Fruit fly (Drosophila melanogaster) whole organism, embryonic: ENCODE data around the gene holn1.

Source experiments
- ATbp ChIP-seq: fragments of 200-800 bp; sonication (Bioruptor generic); optimal IDR thresholded peaks from 2 replicates; lab custom pipeline; 2017; ENCODE audit warnings: missing biosample characterization, mild to moderate bottlenecking, missing genetic modification characterization, missing genetic modification reagents
- Atf3 ChIP-seq: fragments of 200-800 bp; sonication (Bioruptor generic); optimal IDR thresholded peaks from 3 replicates; lab custom pipeline; 2016; ENCODE audit warnings: missing biosample characterization, missing genetic modification characterization
- Bgb ChIP-seq: fragments of 200-800 bp; sonication (Bioruptor generic); IDR thresholded peaks from 2 replicates; pipeline ENCODE4 v1.3.6; 2022; ENCODE audit warnings: missing biosample characterization, missing genetic modification characterization; ENCODE audit not compliant: partially characterized antibody
- CG10267 ChIP-seq: fragments of 200-800 bp; sonication (Bioruptor generic); optimal IDR thresholded peaks from 2 replicates; lab custom pipeline; 2018; ENCODE audit warnings: missing biosample characterization, mild to moderate bottlenecking, missing genetic modification characterization, moderate library complexity
- CG10321 ChIP-seq: fragments of 200-800 bp; sonication (Bioruptor generic); IDR thresholded peaks from 2 replicates; pipeline ENCODE4 v1.3.6; 2022; ENCODE audit warnings: missing biosample characterization, missing genetic modification characterization
- CG12659 ChIP-seq: fragments of 200-800 bp; sonication (Bioruptor generic); optimal IDR thresholded peaks from 3 replicates; lab custom pipeline; 2017; ENCODE audit warnings: mild to moderate bottlenecking, missing biosample characterization, missing genetic modification reagents, missing genetic modification characterization
- CG12942 ChIP-seq: fragments of 200-800 bp; sonication (Bioruptor generic); optimal IDR thresholded peaks from 3 replicates; lab custom pipeline; 2016; ENCODE audit warnings: missing biosample characterization, missing genetic modification characterization
- CG13624 ChIP-seq: fragments of 200-800 bp; sonication (Bioruptor generic); optimal IDR thresholded peaks from 2 replicates; lab custom pipeline; 2016; ENCODE audit warnings: missing biosample characterization, missing genetic modification characterization
- CG15479 ChIP-seq: fragments of 200-800 bp; sonication (Bioruptor generic); optimal IDR thresholded peaks from 3 replicates; lab custom pipeline; 2019; ENCODE audit warnings: missing biosample characterization, mild to moderate bottlenecking, missing genetic modification characterization, moderate library complexity
- CG16813 ChIP-seq: fragments of 200-800 bp; sonication (Bioruptor generic); IDR thresholded peaks from 3 replicates; pipeline ENCODE4 v1.3.6; 2022; ENCODE audit warnings: missing biosample characterization, missing genetic modification characterization; ENCODE audit not compliant: partially characterized antibody
- CG17612 ChIP-seq: fragments of 200-800 bp; sonication (Bioruptor generic); IDR thresholded peaks from 2 replicates; pipeline ENCODE4 v1.3.6; 2022; ENCODE audit warnings: missing biosample characterization, missing genetic modification characterization
- CG30403 ChIP-seq: fragments of 200-800 bp; sonication (Bioruptor generic); optimal IDR thresholded peaks from 3 replicates; lab custom pipeline; 2016; ENCODE audit warnings: missing biosample characterization, missing genetic modification characterization
- CG32532 ChIP-seq: fragments of 200-800 bp; sonication (Bioruptor generic); IDR thresholded peaks from 2 replicates; pipeline ENCODE4 v1.3.6; 2022; ENCODE audit warnings: missing biosample characterization, missing genetic modification characterization
- CG34224 ChIP-seq: fragments of 200-800 bp; sonication (Bioruptor generic); IDR thresholded peaks from 3 replicates; pipeline ENCODE4 v1.3.6; 2022; ENCODE audit warnings: missing biosample characterization, missing genetic modification characterization; ENCODE audit not compliant: partially characterized antibody
- CG5245 ChIP-seq: fragments of 200-800 bp; sonication (Bioruptor generic); optimal IDR thresholded peaks from 3 replicates; lab custom pipeline; 2016; ENCODE audit warnings: missing biosample characterization, missing genetic modification characterization
- CG6254 ChIP-seq: fragments of 200-800 bp; sonication (Bioruptor generic); optimal IDR thresholded peaks from 3 replicates; lab custom pipeline; 2017; ENCODE audit warnings: mild to moderate bottlenecking, missing biosample characterization, missing genetic modification reagents, missing genetic modification characterization
- CG7745 ChIP-seq: fragments of 200-800 bp; sonication (Bioruptor generic); optimal IDR thresholded peaks from 2 replicates; lab custom pipeline; 2018; ENCODE audit warnings: missing biosample characterization, mild to moderate bottlenecking, missing genetic modification characterization, moderate library complexity
- CG8388 ChIP-seq: fragments of 200-800 bp; sonication (Bioruptor generic); optimal IDR thresholded peaks from 2 replicates; lab custom pipeline; 2019; ENCODE audit warnings: missing biosample characterization, mild to moderate bottlenecking, missing genetic modification characterization, moderate library complexity
- CG9797 ChIP-seq: fragments of 200-800 bp; sonication (Bioruptor generic); optimal IDR thresholded peaks from 3 replicates; lab custom pipeline; 2018; ENCODE audit warnings: missing biosample characterization, mild to moderate bottlenecking, missing genetic modification characterization
- CG9932 ChIP-seq: fragments of 200-800 bp; sonication (Bioruptor generic); IDR thresholded peaks from 2 replicates; pipeline ENCODE4 v1.3.6; 2022; ENCODE audit warnings: missing biosample characterization, missing genetic modification characterization
- CoRest ChIP-seq: fragments of 200-800 bp; sonication (Bioruptor generic); optimal IDR thresholded peaks from 3 replicates; lab custom pipeline; 2018; ENCODE audit warnings: missing biosample characterization, mild to moderate bottlenecking, missing genetic modification characterization, moderate library complexity
- D ChIP-seq, 2 experiments: fragments of 200-800 bp in 1 of 2; fragments of >200 bp in 1 of 2; sonication (Bioruptor generic) in 1 of 2; optimal IDR thresholded peaks; 2 replicates in 1 of 2; 3 replicates in 1 of 2; lab custom pipeline; 2017; ENCODE audit warnings: mild to moderate bottlenecking in 1 of 2, missing biosample characterization in 1 of 2, missing genetic modification characterization in 1 of 2, missing genetic modification reagents in 1 of 2
- Dfd ChIP-seq, 2 experiments: fragments of >200 bp; optimal IDR thresholded peaks; 2 replicates each; lab custom pipeline; 2017; ENCODE audit warnings: missing biosample characterization in 2 of 2, missing genetic modification characterization in 2 of 2
- Doc2 ChIP-seq: fragments of 200-800 bp; sonication (Bioruptor generic); IDR thresholded peaks from 2 replicates; pipeline ENCODE4 v1.3.6; 2022; ENCODE audit warnings: missing biosample characterization, missing genetic modification characterization
- Ets97D ChIP-seq: fragments of 200-800 bp; sonication (Bioruptor generic); optimal IDR thresholded peaks from 3 replicates; lab custom pipeline; 2016; ENCODE audit warnings: missing biosample characterization, missing genetic modification characterization
- MBD-R2 ChIP-seq: fragments of 200-800 bp; sonication (Bioruptor generic); IDR thresholded peaks from 2 replicates; pipeline ENCODE4 v1.3.6; 2022; ENCODE audit warnings: missing biosample characterization, missing genetic modification characterization
- MESR4 ChIP-seq: fragments of 200-800 bp; sonication (Bioruptor generic); optimal IDR thresholded peaks from 2 replicates; lab custom pipeline; 2018; ENCODE audit warnings: missing biosample characterization, mild to moderate bottlenecking, missing genetic modification characterization, moderate library complexity
- Meics ChIP-seq: fragments of 200-800 bp; sonication (Bioruptor generic); optimal IDR thresholded peaks from 2 replicates; lab custom pipeline; 2017; ENCODE audit warnings: missing biosample characterization, mild to moderate bottlenecking, missing genetic modification characterization
- Myb ChIP-seq: fragments of 200-800 bp; sonication (Bioruptor generic); optimal IDR thresholded peaks from 2 replicates; lab custom pipeline; 2016; ENCODE audit warnings: missing biosample characterization, missing genetic modification characterization
- Opbp ChIP-seq: fragments of 200-800 bp; sonication (Bioruptor generic); IDR thresholded peaks from 3 replicates; pipeline ENCODE4 v1.3.6; 2022; ENCODE audit warnings: missing biosample characterization, missing genetic modification characterization; ENCODE audit not compliant: partially characterized antibody
- Scr ChIP-seq: fragments of 200-800 bp; sonication (Bioruptor generic); IDR thresholded peaks from 2 replicates; pipeline ENCODE4 v1.3.6; 2022; ENCODE audit warnings: missing biosample characterization, missing genetic modification characterization; ENCODE audit not compliant: partially characterized antibody
- Side ChIP-seq: fragments of 200-800 bp; sonication (Bioruptor generic); optimal IDR thresholded peaks from 2 replicates; lab custom pipeline; 2016; ENCODE audit warnings: missing biosample characterization, missing genetic modification characterization
- Sox100B ChIP-seq: fragments of 200-800 bp; sonication (Bioruptor generic); optimal IDR thresholded peaks from 3 replicates; lab custom pipeline; 2018; ENCODE audit warnings: missing biosample characterization, mild to moderate bottlenecking, missing genetic modification characterization
- ara ChIP-seq: fragments of 200-800 bp; sonication (Bioruptor generic); IDR thresholded peaks from 2 replicates; pipeline ENCODE4 v1.3.6; 2022; ENCODE audit warnings: missing biosample characterization, missing genetic modification characterization
- az2 ChIP-seq: fragments of 200-800 bp; sonication (Bioruptor generic); optimal IDR thresholded peaks from 3 replicates; lab custom pipeline; 2016; ENCODE audit warnings: missing biosample characterization, missing genetic modification characterization
- bowl ChIP-seq: fragments of 200-800 bp; sonication (Bioruptor generic); IDR thresholded peaks from 2 replicates; pipeline ENCODE4 v1.3.6; 2022; ENCODE audit warnings: missing biosample characterization, missing genetic modification characterization
- chinmo ChIP-seq: fragments of 200-800 bp; sonication (Bioruptor generic); IDR thresholded peaks from 4 replicates; pipeline ENCODE4 v1.3.6; 2022; ENCODE audit warnings: missing biosample characterization, missing genetic modification characterization; ENCODE audit not compliant: partially characterized antibody
- crp ChIP-seq, 2 experiments: fragments of 200-800 bp; sonication (Bioruptor generic); optimal IDR thresholded peaks; 2 replicates in 1 of 2; 3 replicates in 1 of 2; lab custom pipeline; 2017; ENCODE audit warnings: missing biosample characterization in 2 of 2, missing genetic modification characterization in 2 of 2, mild to moderate bottlenecking in 1 of 2, moderate library complexity in 1 of 2
- dpn ChIP-seq, 2 experiments: fragments of 200-800 bp; sonication (Bioruptor generic); optimal IDR thresholded peaks; 3 replicates each; lab custom pipeline; 2016; ENCODE audit warnings: missing biosample characterization in 2 of 2, missing genetic modification characterization in 2 of 2
- eyg ChIP-seq: fragments of 200-800 bp; sonication (Bioruptor generic); optimal IDR thresholded peaks from 3 replicates; lab custom pipeline; 2016; ENCODE audit warnings: missing biosample characterization, missing genetic modification characterization
- fd96Cb ChIP-seq: fragments of 200-800 bp; sonication (Bioruptor generic); optimal IDR thresholded peaks from 2 replicates; lab custom pipeline; 2018; ENCODE audit warnings: missing biosample characterization, mild to moderate bottlenecking, missing genetic modification characterization, moderate library complexity
- gce ChIP-seq: fragments of 200-800 bp; sonication (Bioruptor generic); IDR thresholded peaks from 3 replicates; pipeline ENCODE4 v1.3.6; 2022; ENCODE audit warnings: missing biosample characterization, missing genetic modification characterization
- kni ChIP-seq: fragments of 200-800 bp; sonication (Bioruptor generic); optimal IDR thresholded peaks from 3 replicates; lab custom pipeline; 2017; ENCODE audit warnings: mild to moderate bottlenecking, missing biosample characterization, missing genetic modification reagents, missing genetic modification characterization
- lilli ChIP-seq: fragments of 200-800 bp; sonication (Bioruptor generic); optimal IDR thresholded peaks from 3 replicates; lab custom pipeline; 2016; ENCODE audit warnings: missing biosample characterization, missing genetic modification characterization
- lov ChIP-seq, 2 experiments: fragments of 200-800 bp in 1 of 2; fragments of >200 bp in 1 of 2; sonication (Bioruptor generic) in 1 of 2; IDR thresholded peaks in 1 of 2; optimal IDR thresholded peaks in 1 of 2; 2 replicates in 1 of 2; 3 replicates in 1 of 2; pipeline versions ENCODE4 v1.3.6 to Lab custom; 2017 to 2022; ENCODE audit warnings: missing biosample characterization in 1 of 2, missing genetic modification characterization in 1 of 2
- repo ChIP-seq: fragments of 200-800 bp; sonication (Bioruptor generic); optimal IDR thresholded peaks from 2 replicates; lab custom pipeline; 2016; ENCODE audit warnings: missing biosample characterization, missing genetic modification characterization
- shn ChIP-seq: fragments of 200-800 bp; sonication (Bioruptor generic); optimal IDR thresholded peaks from 3 replicates; lab custom pipeline; 2016; ENCODE audit warnings: missing biosample characterization, missing genetic modification characterization
- tna ChIP-seq: fragments of 200-800 bp; sonication (Bioruptor generic); IDR thresholded peaks from 2 replicates; pipeline ENCODE4 v1.3.6; 2022; ENCODE audit warnings: missing biosample characterization, missing genetic modification characterization; ENCODE audit not compliant: partially characterized antibody
- wek ChIP-seq: fragments of 200-800 bp; sonication (Bioruptor generic); optimal IDR thresholded peaks from 3 replicates; lab custom pipeline; 2018; ENCODE audit warnings: missing biosample characterization, mild to moderate bottlenecking, missing genetic modification characterization, moderate library complexity

holn1 gene

DNA sequence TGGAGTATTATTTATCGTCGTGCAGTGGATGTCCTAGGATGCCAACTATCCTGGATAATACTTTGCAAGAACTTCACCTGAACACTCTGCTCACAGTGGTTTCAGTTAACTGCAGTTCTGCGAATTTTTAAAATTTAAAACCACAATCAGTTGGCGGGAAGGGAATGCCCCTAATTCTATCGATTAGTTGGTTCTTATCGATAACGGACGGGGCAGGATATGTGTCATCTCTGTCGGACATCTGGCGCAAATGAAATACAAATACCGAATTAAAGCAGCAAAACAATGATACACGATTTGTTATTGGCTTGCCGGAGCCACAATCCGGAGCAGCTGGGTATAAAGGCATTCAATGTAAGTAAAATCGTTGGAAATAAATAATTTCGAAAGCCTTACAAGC is 47.3 kb downstream of the holn1 start, which contains the start of gene Grip75:
TSS of gene Grip75 (plus strand) at position 223 of the 400 bp plus-strand sequence.
- TF ChIP-seq CoRest (no peak), Myb (peak; percentile 49), gce (GFP tag; lab: Robert Waterston, UW) (no peak), CG13624 (GFP tag; lab: Kevin White, UChicago) (no peak), CG15479 (peak; percentile 56), chinmo (no peak), Sox100B (GFP tag; lab: Kevin White, UChicago) (no peak), ATbp (no peak), Opbp (GFP tag; lab: Robert Waterston, UW) (peak; percentile 57; the same call in 2 of the 3 replicates), kni (GFP tag; lab: Kevin White, UChicago) (no peak), CG32532 (GFP tag; lab: Robert Waterston, UW) (no peak), CG30403 (GFP tag; lab: Kevin White, UChicago) (no peak), Dfd (GFP tag; optimal IDR thresholded peaks at IDR 0.05; lab: Kevin White, UChicago) (no peak), MESR4 (GFP tag; lab: Kevin White, UChicago) (peak; percentile 27), CG9797 (GFP tag; lab: Kevin White, UChicago) (no peak), lilli (GFP tag; lab: Kevin White, UChicago) (no peak), MBD-R2 (GFP tag; lab: Robert Waterston, UW) (peak; percentile 59), shn (GFP tag; lab: Kevin White, UChicago) (no peak), Side (GFP tag; lab: Kevin White, UChicago) (no peak), Ets97D (GFP tag; lab: Kevin White, UChicago) (no peak), CG8388 (GFP tag; lab: Kevin White, UChicago) (no peak), CG16813 (GFP tag; lab: Robert Waterston, UW) (peak; percentile 56; the same call in 2 of the 3 replicates), CG5245 (no peak), CG17612 (GFP tag; lab: Robert Waterston, UW) (no peak), Bgb (GFP tag; lab: Robert Waterston, UW) (peak; percentile 61), CG10321 (GFP tag; lab: Robert Waterston, UW) (no peak), bowl (no peak), Meics (GFP tag; lab: Kevin White, UChicago) (no peak), crp (GFP tag; optimal IDR thresholded peaks at IDR 0.05; lab: Kevin White, UChicago) (peak in 1 of 2 experiments; percentile 51), CG6254 (GFP tag; lab: Kevin White, UChicago) (no peak), CG9932 (GFP tag; lab: Robert Waterston, UW) (no peak), ara (GFP tag; lab: Robert Waterston, UW) (no peak), CG34224 (GFP tag; lab: Robert Waterston, UW) (peak; percentile 66), tna (no peak), wek (peak; percentile 99), CG12942 (GFP tag; lab: Kevin White, UChicago) (no peak), Doc2 (GFP tag; lab: Robert Waterston, UW) (no peak), repo (GFP tag; lab: Kevin White, UChicago) (no peak), lov (optimal IDR thresholded peaks at IDR 0.05; lab: Kevin White, UChicago) (no peak), lov (GFP tag; IDR thresholded peaks at IDR 0.05; lab: Robert Waterston, UW) (no peak), CG10267 (tag; lab: Kevin White, UChicago) (no peak), dpn (GFP tag; optimal IDR thresholded peaks at IDR 0.05; lab: Kevin White, UChicago) (no peak), CG12659 (no peak), D (optimal IDR thresholded peaks at IDR 0.05; lab: Kevin White, UChicago) (no peak), D (GFP tag; optimal IDR thresholded peaks at IDR 0.05; lab: Kevin White, UChicago) (no peak), eyg (GFP tag; lab: Kevin White, UChicago) (no peak), CG7745 (tag; lab: Kevin White, UChicago) (no peak), Scr (peak; percentile 58), az2 (GFP tag; lab: Kevin White, UChicago) (no peak), Atf3 (GFP tag; lab: Kevin White, UChicago) (no peak), fd96Cb (tag; lab: Kevin White, UChicago) (no peak)
